Worm (Caenorhabditis elegans): ENCODE measurements around the gene Y67D8C.6.

DNA sequence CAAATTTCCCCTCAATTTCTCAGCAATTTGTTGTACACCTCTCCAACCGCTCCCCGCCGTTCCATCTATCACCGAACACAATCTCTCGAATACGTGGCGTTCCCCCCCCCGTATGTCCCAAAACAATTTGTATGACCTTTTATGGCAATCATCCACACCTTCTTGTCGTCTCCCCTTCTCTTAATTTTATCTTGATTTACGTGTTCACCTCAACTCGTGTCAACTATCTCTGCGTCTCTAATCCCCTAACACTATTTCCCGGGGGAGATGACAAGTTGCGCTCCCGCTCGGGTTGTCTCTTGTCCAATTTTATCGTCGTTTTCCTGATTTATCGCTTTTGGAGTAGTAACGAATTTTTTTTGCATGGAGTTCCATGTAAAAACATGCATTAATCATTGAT is 48.6 kb downstream of the Y67D8C.6 start:
- TF ChIP-seq him-1 (tag; optimal IDR thresholded peaks at IDR 0.05) (no peak), dao-5 (tag; optimal IDR thresholded peaks at IDR 0.05) (no peak)

Measured in whole organism, L4/young adult.